Worm (Caenorhabditis elegans): ENCODE data around the gene pnn-1.

DNA sequence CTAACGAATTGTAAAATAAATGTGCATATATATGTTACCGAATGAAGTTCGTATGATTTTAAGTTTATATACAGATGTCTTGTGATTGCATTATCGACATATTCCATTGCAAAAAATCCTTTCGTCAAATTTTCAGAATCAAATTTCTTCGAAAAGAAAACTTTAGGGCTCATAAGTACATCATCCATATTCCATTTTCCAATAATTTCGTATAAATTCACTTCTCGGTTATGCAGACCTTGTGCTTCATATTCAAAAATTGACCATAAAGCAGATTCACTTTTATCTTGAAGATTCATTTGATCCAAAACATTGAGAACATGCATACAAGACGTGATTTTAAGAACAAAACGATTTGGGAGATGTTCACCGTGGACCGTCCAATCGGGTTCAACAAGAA lies 27.5 kb upstream of the pnn-1 start:
- no peak for TF ChIP-seq nfya-1 (tag; optimal IDR thresholded peaks at IDR 0.05)
- TF ChIP-seq fkh-6 (tag; optimal IDR thresholded peaks at IDR 0.05): no peak
